Worm (Caenorhabditis elegans) whole organism, L3 larva: Measurements from ENCODE around the gene cut-4.

Source experiments
- jun-1 ChIP-seq: fragments of 150-350 bp; optimal IDR thresholded peaks from 2 replicates; lab custom pipeline; 2014; ENCODE audit warnings: missing biosample characterization, missing genetic modification reagents, missing genetic modification characterization
- nhr-43 ChIP-seq: sonication (generic microtip); optimal IDR thresholded peaks from 2 replicates; lab custom pipeline; 2016; ENCODE audit warnings: mild to moderate bottlenecking, missing genetic modification characterization, missing compliant biosample characterization; ENCODE audit not compliant: poor library complexity, severe bottlenecking

ce11 chrII:10476039-10476438 lies 40.1 kb downstream of the cut-4 start, which contains the start of gene clec-58:
- TF ChIP-seq nhr-43 (tag; lab: Kevin White, UChicago) (no peak), jun-1 (tag; lab: Kevin White, UChicago) (no peak)
